Worm (Caenorhabditis elegans): ENCODE data around the gene pqn-74.

pqn-74 gene

DNA sequence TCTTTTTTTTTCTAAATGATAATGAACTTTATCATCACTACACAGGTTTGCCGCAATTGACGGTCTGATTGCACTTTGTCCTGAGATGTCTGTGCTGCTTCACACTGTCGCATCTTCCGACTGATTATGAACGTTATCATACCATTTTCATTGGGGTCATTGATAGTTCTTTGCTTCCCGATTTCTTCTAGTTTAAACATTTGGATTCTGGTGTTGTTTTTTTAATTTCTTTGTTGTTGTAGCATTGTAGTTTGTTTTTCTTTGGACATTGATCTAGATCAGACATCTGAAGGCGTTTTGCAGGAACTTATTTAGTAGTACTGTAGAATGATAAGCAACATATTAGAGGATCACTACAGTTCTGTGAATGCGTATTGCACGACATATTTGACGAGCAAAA, 12.4 kb downstream of the pqn-74 start (continued):
- TF ChIP-seq pax-3 (tag; optimal IDR thresholded peaks at IDR 0.05) (no peak), ceh-82 (tag; optimal IDR thresholded peaks at IDR 0.05) (no peak), nhr-76 (tag; optimal IDR thresholded peaks at IDR 0.05) (no peak), nhr-71 (tag; optimal IDR thresholded peaks at IDR 0.05) (peak; percentile 67), snu-23 (GFP tag; optimal IDR thresholded peaks at IDR 0.05) (peak; percentile 47), irx-1 (tag; optimal IDR thresholded peaks at IDR 0.05) (no peak), nhr-11 (tag; optimal IDR thresholded peaks at IDR 0.05) (no peak), nhr-47 (tag; optimal IDR thresholded peaks at IDR 0.05) (no peak), unc-98 (GFP tag; IDR thresholded peaks at IDR 0.05) (no peak), fkh-10 (GFP tag; optimal IDR thresholded peaks at IDR 0.05) (no peak), ces-1 (GFP tag; optimal IDR thresholded peaks at IDR 0.05) (no peak), ama-1 (optimal IDR thresholded peaks at IDR 0.05) (no peak), lin-15B (tag; optimal IDR thresholded peaks at IDR 0.05) (no peak), pqm-1 (tag; optimal IDR thresholded peaks at IDR 0.05) (no peak), blmp-1 (tag; optimal IDR thresholded peaks at IDR 0.05) (peak; percentile 36), nhr-19 (GFP tag; conservative IDR thresholded peaks at IDR 0.05) (peak; percentile 74), efl-1 (optimal IDR thresholded peaks at IDR 0.05) (no peak), efl-1 (GFP tag; optimal IDR thresholded peaks at IDR 0.05 in 1 of 2) (peak in 1 of 2 experiments; percentile 87), mef-2 (tag; optimal IDR thresholded peaks at IDR 0.05) (no peak), rnt-1 (tag; optimal IDR thresholded peaks at IDR 0.05) (no peak), F16B12.6 (tag; optimal IDR thresholded peaks at IDR 0.05) (no peak), ztf-11 (tag; optimal IDR thresholded peaks at IDR 0.05) (no peak), grh-1 (GFP tag; IDR thresholded peaks at IDR 0.05) (0 out of 2 replicates have a peak, but pooled peaks have one; percentile 26), fos-1 (tag; optimal IDR thresholded peaks at IDR 0.05) (peak; percentile 20), dsc-1 (tag; optimal IDR thresholded peaks at IDR 0.05) (no peak), zag-1 (tag; optimal IDR thresholded peaks at IDR 0.05) (no peak), swsn-7 (tag; optimal IDR thresholded peaks at IDR 0.05) (no peak), nhr-20 (tag; optimal IDR thresholded peaks at IDR 0.05) (peak; percentile 83), ztf-4 (tag; optimal IDR thresholded peaks at IDR 0.05) (no peak), nhr-12 (tag; optimal IDR thresholded peaks at IDR 0.05) (no peak), aly-2 (tag; optimal IDR thresholded peaks at IDR 0.05) (no peak), mep-1 (tag; optimal IDR thresholded peaks at IDR 0.05) (no peak), egl-27 (tag; optimal IDR thresholded peaks at IDR 0.05) (no peak), tbx-2 (tag; optimal IDR thresholded peaks at IDR 0.05) (peak; percentile 3), elt-3 (tag; optimal IDR thresholded peaks at IDR 0.05) (peak; percentile 25 to 82 (median 39)), ceh-8 (GFP tag; optimal IDR thresholded peaks at IDR 0.05) (no peak), ceh-88 (GFP tag; IDR thresholded peaks at IDR 0.05) (no peak), jun-1 (tag; optimal IDR thresholded peaks at IDR 0.05) (peak; percentile 31), ets-5 (GFP tag; IDR thresholded peaks at IDR 0.05) (no peak), lin-35 (GFP tag; optimal IDR thresholded peaks at IDR 0.05) (peak in 1 of 2 experiments; percentile 54), snpc-4 (tag; optimal IDR thresholded peaks at IDR 0.05) (no peak), hlh-4 (tag; optimal IDR thresholded peaks at IDR 0.05) (no peak), lir-3 (tag; optimal IDR thresholded peaks at IDR 0.05; ENCODE audit: poor library complexity) (no peak), lin-39 (tag; optimal IDR thresholded peaks at IDR 0.05) (no peak), zip-4 (GFP tag; optimal IDR thresholded peaks at IDR 0.05) (no peak), aha-1 (tag; optimal IDR thresholded peaks at IDR 0.05) (no peak), elt-2 (tag; optimal IDR thresholded peaks at IDR 0.05) (peak; percentile 94), unc-86 (tag; optimal IDR thresholded peaks at IDR 0.05) (no peak), sptf-1 (tag; optimal IDR thresholded peaks at IDR 0.05) (no peak), xbp-1 (tag; optimal IDR thresholded peaks at IDR 0.05) (no peak), mab-9 (GFP tag; IDR thresholded peaks at IDR 0.05) (no peak), ceh-63 (GFP tag; optimal IDR thresholded peaks at IDR 0.05) (no peak), alr-1 (tag; optimal IDR thresholded peaks at IDR 0.05; ENCODE audit: borderline replicate concordance) (no peak), nhr-28 (tag; optimal IDR thresholded peaks at IDR 0.05) (no peak), nhr-77 (tag; optimal IDR thresholded peaks at IDR 0.05) (no peak)

All from whole organism, L1 larva.